Worm (Caenorhabditis elegans): Measurements from ENCODE around the gene col-158.

The col-158 gene

DNA sequence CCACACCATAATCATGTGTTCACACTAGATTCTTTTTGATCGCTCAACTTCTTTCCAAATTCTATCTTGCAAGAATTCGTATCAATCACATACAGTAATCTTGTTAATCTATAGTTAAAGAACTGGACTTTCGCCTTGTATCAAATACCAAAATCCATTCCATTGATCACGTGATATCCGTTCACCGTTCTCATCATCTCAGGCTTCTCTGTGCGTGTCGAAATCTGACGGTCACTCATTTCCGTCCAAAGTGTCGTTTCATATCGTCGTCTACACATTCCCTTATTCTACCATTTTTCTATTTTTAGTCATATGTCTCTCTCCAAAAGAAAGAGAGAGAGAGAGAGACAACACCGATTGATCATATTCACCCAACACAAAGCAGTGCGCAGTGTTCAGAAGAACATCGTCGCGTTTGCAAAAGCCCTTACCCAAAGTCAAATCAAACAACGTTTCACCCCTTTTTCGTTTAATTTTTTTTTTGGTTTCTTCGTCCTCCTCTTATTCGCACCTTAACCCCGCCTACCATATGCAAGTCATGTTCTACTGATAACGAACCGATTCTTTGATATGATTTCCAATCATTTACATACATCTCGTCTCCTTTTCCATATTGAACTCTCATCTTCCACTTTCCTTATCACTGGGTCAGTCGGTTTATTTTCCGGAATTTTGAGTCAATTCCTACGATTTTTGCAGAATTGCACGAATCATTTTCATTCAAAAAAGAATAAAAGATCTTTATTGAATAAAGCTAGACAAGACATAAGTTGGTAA is 29.9 kb downstream of the col-158 start (continued):
- TF ChIP-seq ceh-90 (tag; optimal IDR thresholded peaks at IDR 0.05) = no peak
- no peak for TF ChIP-seq efl-3 (GFP tag; optimal IDR thresholded peaks at IDR 0.05)
- no peak for TF ChIP-seq ceh-88 (GFP tag; IDR thresholded peaks at IDR 0.05)
- TF ChIP-seq nhr-90 (tag; optimal IDR thresholded peaks at IDR 0.05; ENCODE audit: poor library complexity) = peak; percentile 17
- TF ChIP-seq efl-1 (optimal IDR thresholded peaks at IDR 0.05) = no peak
- TF ChIP-seq efl-1 (GFP tag; optimal IDR thresholded peaks at IDR 0.05 in 1 of 2) = peak in 1 of 2 experiments; percentile 19
- peak; percentile 69 for TF ChIP-seq lin-14 (GFP tag; optimal IDR thresholded peaks at IDR 0.05)
- TF ChIP-seq tbx-2 (tag; optimal IDR thresholded peaks at IDR 0.05) = peak; percentile 14
- TF ChIP-seq zip-4 (GFP tag; optimal IDR thresholded peaks at IDR 0.05) = no peak
- no peak for TF ChIP-seq swsn-7 (tag; optimal IDR thresholded peaks at IDR 0.05)
- TF ChIP-seq ceh-63 (GFP tag; optimal IDR thresholded peaks at IDR 0.05) = no peak
- TF ChIP-seq skn-1 (tag; optimal IDR thresholded peaks at IDR 0.05) = no peak
- TF ChIP-seq vab-15 (tag; optimal IDR thresholded peaks at IDR 0.05) = no peak
- no peak for TF ChIP-seq pax-3 (tag; optimal IDR thresholded peaks at IDR 0.05)
- TF ChIP-seq mef-2 (tag; optimal IDR thresholded peaks at IDR 0.05) = no peak
- TF ChIP-seq lin-15B (tag; optimal IDR thresholded peaks at IDR 0.05) = no peak
- no peak for TF ChIP-seq ceh-8 (GFP tag; optimal IDR thresholded peaks at IDR 0.05)
- TF ChIP-seq nhr-237 (tag; optimal IDR thresholded peaks at IDR 0.05) = no peak
- TF ChIP-seq lin-39 (tag; optimal IDR thresholded peaks at IDR 0.05) = no peak
- TF ChIP-seq ceh-82 (tag; optimal IDR thresholded peaks at IDR 0.05) = no peak
- TF ChIP-seq unc-86 (tag; optimal IDR thresholded peaks at IDR 0.05) = no peak
- TF ChIP-seq nhr-76 (tag; optimal IDR thresholded peaks at IDR 0.05) = no peak
- no peak for TF ChIP-seq unc-62 (GFP tag; optimal IDR thresholded peaks at IDR 0.05)
- peak; percentile 48 for TF ChIP-seq jun-1 (tag; optimal IDR thresholded peaks at IDR 0.05)
- TF ChIP-seq snu-23 (GFP tag; optimal IDR thresholded peaks at IDR 0.05) = peak; percentile 41
- TF ChIP-seq irx-1 (tag; optimal IDR thresholded peaks at IDR 0.05) = no peak
- peak in 1 of 2 experiments; percentile 35 for TF ChIP-seq mdl-1 (tag; optimal IDR thresholded peaks at IDR 0.05)
- no peak for TF ChIP-seq tlp-1 (tag; optimal IDR thresholded peaks at IDR 0.05)
- TF ChIP-seq nhr-71 (tag; optimal IDR thresholded peaks at IDR 0.05) = peak; percentile 62
- TF ChIP-seq nhr-20 (tag; optimal IDR thresholded peaks at IDR 0.05) = peak; percentile 59
- no peak for TF ChIP-seq grh-1 (GFP tag; IDR thresholded peaks at IDR 0.05)
- TF ChIP-seq sptf-1 (tag; optimal IDR thresholded peaks at IDR 0.05) = no peak
- TF ChIP-seq mab-9 (GFP tag; IDR thresholded peaks at IDR 0.05) = no peak

DNA sequence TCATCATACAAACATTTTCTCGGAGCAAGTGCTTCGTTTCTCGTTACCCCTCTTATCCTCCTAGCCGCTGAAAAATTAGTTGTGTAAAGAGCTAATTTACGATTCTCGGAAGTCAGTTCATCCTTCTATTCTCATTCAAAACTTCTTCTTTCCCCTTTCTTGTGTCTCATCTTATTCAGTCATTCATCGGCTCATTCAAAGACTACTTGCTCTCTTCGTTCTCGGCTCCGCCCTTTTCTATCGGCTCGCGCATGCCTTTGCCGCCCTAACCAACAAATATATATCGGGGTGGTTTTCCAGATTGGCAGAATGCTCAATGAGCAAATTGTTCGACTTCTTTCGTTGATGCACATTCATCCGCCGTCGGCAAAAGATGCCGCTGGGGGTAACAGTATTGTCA is 31.0 kb downstream of the col-158 start, which contains the start of gene R13H4.5:
Gene R13H4.5 (plus strand): TSS at position 301 of the 400 bp plus-strand sequence.
- TF ChIP-seq sox-4 (tag; optimal IDR thresholded peaks at IDR 0.05) (no peak), fkh-8 (tag; optimal IDR thresholded peaks at IDR 0.05) (no peak), lir-3 (tag; optimal IDR thresholded peaks at IDR 0.05; ENCODE audit: poor library complexity) (no peak), dsc-1 (tag; optimal IDR thresholded peaks at IDR 0.05) (peak; percentile 4), pax-3 (tag; optimal IDR thresholded peaks at IDR 0.05) (no peak), alr-1 (tag; optimal IDR thresholded peaks at IDR 0.05; ENCODE audit: borderline replicate concordance) (no peak), mef-2 (tag; optimal IDR thresholded peaks at IDR 0.05) (no peak), grh-1 (GFP tag; IDR thresholded peaks at IDR 0.05) (no peak), ceh-82 (tag; optimal IDR thresholded peaks at IDR 0.05) (no peak), skn-1 (tag; optimal IDR thresholded peaks at IDR 0.05) (no peak), ceh-90 (tag; optimal IDR thresholded peaks at IDR 0.05) (no peak), lin-13 (GFP tag; optimal IDR thresholded peaks at IDR 0.05) (no peak), lin-39 (tag; optimal IDR thresholded peaks at IDR 0.05) (no peak), fkh-4 (tag; optimal IDR thresholded peaks at IDR 0.05; ENCODE audit: borderline replicate concordance) (no peak), lin-14 (GFP tag; optimal IDR thresholded peaks at IDR 0.05) (peak; percentile 50), lin-15B (tag; optimal IDR thresholded peaks at IDR 0.05) (no peak)
